Worm (Caenorhabditis elegans): Measurements from ENCODE around the gene hint-3.

hint-3 gene

ce11 chrV:7728003-7728678 is 32.1 kb upstream of the hint-3 start (continued):
- peak; percentile 1 for TF ChIP-seq mxl-3 (GFP tag; optimal IDR thresholded peaks at IDR 0.05)
- no peak for TF ChIP-seq nhr-25 (tag; optimal IDR thresholded peaks at IDR 0.05; ENCODE audit: borderline replicate concordance, insufficient read depth)
- TF ChIP-seq T20F7.1 (GFP tag; optimal IDR thresholded peaks at IDR 0.05) = no peak
- no peak for TF ChIP-seq lin-15B (tag; optimal IDR thresholded peaks at IDR 0.05)
- peak; percentile 43; the same call in 1 of the 2 replicates for TF ChIP-seq nhr-42 (GFP tag; IDR thresholded peaks at IDR 0.05)
- no peak for TF ChIP-seq egl-27 (tag; optimal IDR thresholded peaks at IDR 0.05)
- TF ChIP-seq pqm-1 (tag; optimal IDR thresholded peaks at IDR 0.05) = no peak
- peak; percentile 37 for TF ChIP-seq mes-2 (tag; optimal IDR thresholded peaks at IDR 0.05; ENCODE audit: poor library complexity, severe bottlenecking)
- TF ChIP-seq mdt-29 (GFP tag; IDR thresholded peaks at IDR 0.05) = no peak
- TF ChIP-seq zip-2 (tag; optimal IDR thresholded peaks at IDR 0.05) = no peak
- TF ChIP-seq aly-2 (tag; optimal IDR thresholded peaks at IDR 0.05) = no peak
- peak; percentile 77 for TF ChIP-seq lsy-2 (tag; optimal IDR thresholded peaks at IDR 0.05)
- TF ChIP-seq lin-29 (GFP tag; IDR thresholded peaks at IDR 0.05) = no peak
- peak; percentile 89 for TF ChIP-seq egl-43 (GFP tag; IDR thresholded peaks at IDR 0.05)
- TF ChIP-seq lin-38 (GFP tag; IDR thresholded peaks at IDR 0.05) = peak; percentile 54
- peak; percentile 92 for TF ChIP-seq ceh-20 (GFP tag; IDR thresholded peaks at IDR 0.05)
- peak; percentile 63 for TF ChIP-seq tra-1 (GFP tag; IDR thresholded peaks at IDR 0.05)
- no peak for TF ChIP-seq unc-39 (tag; optimal IDR thresholded peaks at IDR 0.05)
- TF ChIP-seq ztf-7 (tag; optimal IDR thresholded peaks at IDR 0.05) = no peak
- TF ChIP-seq ceh-44 (GFP tag; IDR thresholded peaks at IDR 0.05) = no peak
- peak; percentile 9 to 56 for TF ChIP-seq mdl-1 (tag; optimal IDR thresholded peaks at IDR 0.05)
- TF ChIP-seq dmd-8 (GFP tag; IDR thresholded peaks at IDR 0.05) = no peak
- no peak for TF ChIP-seq lin-1 (GFP tag; IDR thresholded peaks at IDR 0.05)
- peak; percentile 75 for TF ChIP-seq nhr-11 (tag; optimal IDR thresholded peaks at IDR 0.05)
- no peak for TF ChIP-seq tag-97 (GFP tag; IDR thresholded peaks at IDR 0.05)
- no peak for TF ChIP-seq nhr-6 (tag; optimal IDR thresholded peaks at IDR 0.05)
- no peak for TF ChIP-seq spr-3 (GFP tag; optimal IDR thresholded peaks at IDR 0.05)
- TF ChIP-seq snpc-1.2 (GFP tag; IDR thresholded peaks at IDR 0.05) = no peak
- peak; percentile 59 for TF ChIP-seq ceh-32 (tag; optimal IDR thresholded peaks at IDR 0.05; ENCODE audit: poor library complexity)
- TF ChIP-seq cey-2 (tag; optimal IDR thresholded peaks at IDR 0.05; ENCODE audit: borderline replicate concordance, insufficient read depth) = no peak
- TF ChIP-seq spr-1 (tag; optimal IDR thresholded peaks at IDR 0.05) = peak; percentile 44
- peak; percentile 58; the same call in 1 of the 2 replicates for TF ChIP-seq madf-9 (GFP tag; conservative IDR thresholded peaks at IDR 0.05)
- no peak for TF ChIP-seq zfp-3 (GFP tag; conservative IDR thresholded peaks at IDR 0.05)
- no peak for TF ChIP-seq unc-130 (GFP tag; optimal IDR thresholded peaks at IDR 0.05)
- TF ChIP-seq php-3 (GFP tag; IDR thresholded peaks at IDR 0.05) = no peak
- TF ChIP-seq nhr-76 (tag; optimal IDR thresholded peaks at IDR 0.05) = no peak
- TF ChIP-seq Y105C5A.15 (GFP tag; IDR thresholded peaks at IDR 0.05) = no peak
- TF ChIP-seq D1046.2 (GFP tag; IDR thresholded peaks at IDR 0.05) = 0 out of 2 replicates have a peak, but pooled peaks have one; percentile 4
- TF ChIP-seq dmd-6 (GFP tag; IDR thresholded peaks at IDR 0.05) = peak; percentile 82
- TF ChIP-seq ZK337.2 (GFP tag; IDR thresholded peaks at IDR 0.05) = no peak
- peak; percentile 77 for TF ChIP-seq hlh-30 (tag; optimal IDR thresholded peaks at IDR 0.05; ENCODE audit: insufficient read depth)
- no peak for TF ChIP-seq lir-3 (tag; optimal IDR thresholded peaks at IDR 0.05)
- TF ChIP-seq gei-8 (GFP tag; optimal IDR thresholded peaks at IDR 0.05) = no peak
- peak; percentile 91 for TF ChIP-seq hlh-11 (tag; optimal IDR thresholded peaks at IDR 0.05)
- no peak for TF ChIP-seq attf-4 (tag; optimal IDR thresholded peaks at IDR 0.05)
- peak in 1 of 2 experiments; percentile 78 for TF ChIP-seq daf-16 (GFP tag; optimal IDR thresholded peaks at IDR 0.05)
- no peak for TF ChIP-seq daf-16 (tag; optimal IDR thresholded peaks at IDR 0.05)
- TF ChIP-seq nhr-77 (tag; optimal IDR thresholded peaks at IDR 0.05) = peak; percentile 36
- no peak for TF ChIP-seq ztf-11 (tag; optimal IDR thresholded peaks at IDR 0.05)
- TF ChIP-seq jun-1 (tag; optimal IDR thresholded peaks at IDR 0.05) = no peak
